Worm (Caenorhabditis elegans): ENCODE measurements around the gene Y38H8A.1.
A peak's percentile ranks its signal among the peaks of the same experiment; 100 is the strongest.
"Not testable (repeated sequence)": the region's sequence is repeated elsewhere in the genome, so short reads cannot be mapped to it uniquely, and the experiment has no call there.

Gene Y38H8A.1

DNA sequence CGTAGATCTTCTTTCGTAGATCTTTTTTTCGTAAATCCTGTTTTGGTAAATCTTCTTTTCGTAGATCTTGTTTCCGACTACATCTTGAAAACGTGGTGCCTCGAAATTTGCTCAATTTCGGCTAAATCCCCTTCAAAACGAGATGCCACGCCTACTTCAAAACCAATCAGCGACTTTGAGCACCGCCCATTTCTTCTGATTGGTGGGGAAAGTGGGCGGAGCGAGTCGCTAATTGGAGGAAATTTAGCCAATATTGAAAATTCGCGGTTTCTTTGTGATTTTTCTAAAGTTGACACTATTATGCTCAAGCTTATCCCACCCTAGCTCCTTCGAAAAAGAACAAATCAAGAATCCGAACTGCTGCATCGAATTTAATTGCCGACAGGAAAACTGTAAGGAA is 5.0 kb downstream of the Y38H8A.1 start:
- TF ChIP-seq ceh-9 (tag; optimal IDR thresholded peaks at IDR 0.05), result no peak
- no peak for TF ChIP-seq nhr-11 (tag; optimal IDR thresholded peaks at IDR 0.05)
- no peak for TF ChIP-seq ceh-24 (tag; optimal IDR thresholded peaks at IDR 0.05)
- TF ChIP-seq nfya-1 (tag; optimal IDR thresholded peaks at IDR 0.05), result peak; percentile 83
- TF ChIP-seq elt-2 (tag; optimal IDR thresholded peaks at IDR 0.05), result no peak

DNA sequence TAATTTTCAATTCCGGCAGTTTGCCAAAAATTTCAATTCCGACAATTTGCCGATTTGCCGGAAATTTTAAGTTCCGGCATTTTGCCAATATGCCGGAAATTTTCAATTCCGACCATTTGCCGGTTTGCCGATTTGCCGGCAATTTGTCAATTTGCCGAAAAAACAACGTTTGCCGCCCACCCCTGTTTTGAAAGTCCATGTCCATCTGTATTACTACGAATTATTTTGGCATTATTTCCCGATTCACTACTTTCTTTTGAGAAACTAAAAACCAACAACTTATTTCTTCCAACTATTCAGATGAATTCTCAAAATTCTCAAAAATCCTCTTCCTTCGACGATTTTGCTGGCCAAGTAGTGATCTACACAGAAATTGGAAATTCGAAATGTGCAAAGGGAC is 9.7 kb downstream of the Y38H8A.1 start, which contains the start of gene Y45F10A.7:
Gene Y45F10A.7, plus strand, starts transcription at position 301 of the 400 bp plus-strand sequence.
- TF ChIP-seq unc-3 (GFP tag; conservative IDR thresholded peaks at IDR 0.05) (no peak), unc-3 (tag; optimal IDR thresholded peaks at IDR 0.05) (no peak), nfya-1 (tag; optimal IDR thresholded peaks at IDR 0.05) (no peak), ets-4 (tag; optimal IDR thresholded peaks at IDR 0.05) (no peak)

DNA sequence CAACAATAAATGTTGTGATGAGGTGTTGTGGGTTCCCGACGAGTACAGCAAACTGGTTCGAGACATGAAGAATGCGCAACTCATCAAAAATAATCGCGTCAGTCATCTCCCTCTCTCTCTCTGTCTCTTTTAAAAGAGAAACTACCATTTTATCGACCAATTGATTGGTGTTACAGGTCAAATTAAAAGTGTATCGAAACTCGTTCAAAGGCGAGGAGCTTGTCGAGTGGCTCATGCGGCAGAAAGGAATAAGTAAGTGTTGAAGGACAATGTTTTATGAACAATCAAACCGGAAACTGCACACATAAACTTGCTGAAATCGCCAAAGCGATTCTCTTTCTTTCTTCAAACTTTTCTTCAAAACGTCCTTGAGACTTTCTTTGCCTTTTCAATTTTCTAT is 11.2 kb downstream of the Y38H8A.1 start:
- TF ChIP-seq hlh-6 (tag; optimal IDR thresholded peaks at IDR 0.05), result no peak
- no peak for TF ChIP-seq ceh-24 (tag; optimal IDR thresholded peaks at IDR 0.05)
- TF ChIP-seq sdc-2 (tag; optimal IDR thresholded peaks at IDR 0.05), result no peak
- no peak for TF ChIP-seq unc-3 (GFP tag; conservative IDR thresholded peaks at IDR 0.05)
- no peak for TF ChIP-seq unc-3 (tag; optimal IDR thresholded peaks at IDR 0.05)
- TF ChIP-seq tbx-2 (tag; optimal IDR thresholded peaks at IDR 0.05), result no peak
- TF ChIP-seq rnt-1 (tag; optimal IDR thresholded peaks at IDR 0.05), result no peak
- no peak for TF ChIP-seq ama-1 (optimal IDR thresholded peaks at IDR 0.05)
- no peak for TF ChIP-seq nhr-11 (tag; optimal IDR thresholded peaks at IDR 0.05)
- no peak for TF ChIP-seq K02D7.2 (tag; optimal IDR thresholded peaks at IDR 0.05)
- no peak for TF ChIP-seq tbx-7 (tag; optimal IDR thresholded peaks at IDR 0.05)
- TF ChIP-seq eyg-1 (tag; optimal IDR thresholded peaks at IDR 0.05), result no peak
- no peak for TF ChIP-seq elt-2 (tag; optimal IDR thresholded peaks at IDR 0.05)

DNA sequence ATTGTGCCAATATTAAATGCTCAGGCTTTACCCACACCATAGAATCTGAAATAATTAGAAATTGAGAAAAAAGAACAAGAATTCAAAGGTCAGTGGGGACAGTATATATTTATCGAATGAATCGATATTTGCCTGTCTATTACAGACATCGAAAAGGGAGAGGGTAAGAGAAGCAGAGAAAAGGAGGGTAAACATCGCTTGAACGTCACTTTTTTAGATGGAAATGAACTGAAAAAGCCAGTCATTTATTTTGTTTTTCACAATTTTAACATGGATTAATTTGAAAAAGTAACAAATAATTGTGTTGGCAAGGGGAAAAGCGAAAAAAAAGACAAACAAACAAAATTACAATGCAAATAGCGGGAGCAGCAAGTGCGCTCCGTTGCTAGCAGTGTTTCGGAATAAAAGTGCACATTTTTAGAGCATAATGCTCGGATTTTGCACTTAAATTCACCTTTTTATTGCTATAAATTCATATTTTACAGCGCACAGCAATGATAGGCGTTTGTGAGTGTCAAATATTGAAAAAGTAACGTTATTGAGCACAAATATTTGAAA is 20.3 kb downstream of the Y38H8A.1 start, which contains the start of gene tbc-9:
Gene tbc-9, minus strand, starts transcription at position 51 of the 558 bp plus-strand sequence.
- TF ChIP-seq odd-2 (tag; optimal IDR thresholded peaks at IDR 0.05) (no peak), mec-3 (tag; optimal IDR thresholded peaks at IDR 0.05; ENCODE audit: borderline replicate concordance) (no peak), ceh-45 (GFP tag; IDR thresholded peaks at IDR 0.05) (no peak), eyg-1 (tag; optimal IDR thresholded peaks at IDR 0.05) (no peak), pag-3 (tag; optimal IDR thresholded peaks at IDR 0.05; ENCODE audit: borderline replicate concordance) (no peak), rnt-1 (tag; optimal IDR thresholded peaks at IDR 0.05) (no peak), gmeb-2 (tag; optimal IDR thresholded peaks at IDR 0.05) (no peak), F13H6.1 (tag; optimal IDR thresholded peaks at IDR 0.05) (no peak), ceh-48 (tag; optimal IDR thresholded peaks at IDR 0.05) (no peak), zip-5 (tag; optimal IDR thresholded peaks at IDR 0.05) (no peak), ztf-16 (tag; optimal IDR thresholded peaks at IDR 0.05) (no peak), fkh-10 (GFP tag; optimal IDR thresholded peaks at IDR 0.05) (no peak), sox-4 (tag; optimal IDR thresholded peaks at IDR 0.05) (no peak), ttx-3 (tag; optimal IDR thresholded peaks at IDR 0.05) (no peak)

DNA sequence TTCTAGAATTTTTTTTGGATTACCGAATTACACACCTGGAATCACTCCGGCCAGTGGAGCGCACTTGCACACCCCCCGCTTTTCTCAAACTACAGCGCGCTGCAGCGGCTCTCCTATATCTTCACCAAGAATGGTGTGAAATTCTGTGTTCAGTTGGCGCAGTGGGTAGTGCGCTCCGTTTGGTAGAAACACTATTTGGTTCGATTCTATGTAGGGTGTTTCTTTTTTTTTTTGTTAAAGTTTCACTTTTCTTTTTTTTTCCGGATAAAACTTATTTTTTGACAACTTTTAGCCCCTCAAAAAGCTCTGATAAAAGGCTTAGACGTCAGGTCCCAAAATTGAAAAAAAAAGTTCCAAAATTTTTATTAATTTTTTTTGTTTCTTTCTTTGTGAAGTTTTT is 21.5 kb downstream of the Y38H8A.1 start:
- 0 out of 2 replicates have a peak, but pooled peaks have one; percentile 19 for TF ChIP-seq unc-3 (GFP tag; conservative IDR thresholded peaks at IDR 0.05)
- TF ChIP-seq unc-3 (tag; optimal IDR thresholded peaks at IDR 0.05), result not testable (repeated sequence)

DNA sequence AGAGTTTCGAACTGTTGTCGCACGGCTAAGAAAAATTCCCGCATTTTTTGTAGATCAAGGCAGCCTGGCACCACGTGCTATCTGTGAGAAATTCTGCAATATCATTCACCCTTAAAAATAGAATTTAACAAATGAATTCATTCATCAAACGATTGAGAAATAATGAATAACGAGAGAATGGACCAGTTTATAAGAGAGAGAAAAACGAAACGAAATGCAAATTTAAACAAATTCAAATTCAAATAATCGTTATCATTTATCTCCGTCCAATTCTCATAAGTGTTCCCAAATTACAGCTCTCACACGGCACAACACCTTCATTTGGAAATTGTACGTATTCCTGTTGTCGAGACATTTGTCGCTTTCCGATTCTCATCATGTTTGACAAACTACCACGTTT is 22.6 kb downstream of the Y38H8A.1 start, which contains the start of gene seld-1:
Gene seld-1, plus strand, starts transcription at position 301 of the 400 bp plus-strand sequence.
- TF ChIP-seq C38D4.7 (GFP tag; optimal IDR thresholded peaks at IDR 0.05) (no peak), fax-1 (tag; optimal IDR thresholded peaks at IDR 0.05) (no peak), T23F11.4 (GFP tag; optimal IDR thresholded peaks at IDR 0.05) (no peak), Y22D7AL.16 (tag; optimal IDR thresholded peaks at IDR 0.05) (no peak), gmeb-2 (tag; optimal IDR thresholded peaks at IDR 0.05) (no peak), elt-2 (tag; optimal IDR thresholded peaks at IDR 0.05) (no peak), ttx-3 (tag; optimal IDR thresholded peaks at IDR 0.05) (no peak), lin-11 (tag; optimal IDR thresholded peaks at IDR 0.05) (no peak), npax-4 (tag; optimal IDR thresholded peaks at IDR 0.05) (no peak), odd-2 (tag; optimal IDR thresholded peaks at IDR 0.05) (no peak), hlh-6 (tag; optimal IDR thresholded peaks at IDR 0.05) (no peak), ceh-6 (GFP tag; optimal IDR thresholded peaks at IDR 0.05) (no peak)

Data from whole organism, late embryonic.